Fruit fly (Drosophila melanogaster) whole organism: Measurements from ENCODE around the gene Cyp4g15.

ENCODE experiments used
- CG8478 ChIP-seq: fragments of >200 bp; optimal IDR thresholded peaks from 2 replicates; lab custom pipeline; 2018; ENCODE audit warnings: inconsistent platforms
- Dll ChIP-seq: fragments of >200 bp; optimal IDR thresholded peaks from 2 replicates; lab custom pipeline; 2017
- EcR ChIP-seq, 2 experiments: fragments of >200 bp; optimal IDR thresholded peaks; 2 replicates each; lab custom pipeline; 2017; ENCODE audit warnings: missing biosample characterization in 2 of 2, missing genetic modification characterization in 2 of 2, missing genetic modification reagents in 2 of 2
- pan ChIP-seq: fragments of >200 bp; optimal IDR thresholded peaks from 2 replicates; lab custom pipeline; 2017
- psq ChIP-seq: fragments of >200 bp; optimal IDR thresholded peaks from 2 replicates; lab custom pipeline; 2017
- usp ChIP-seq: fragments of >200 bp; optimal IDR thresholded peaks from 2 replicates; lab custom pipeline; 2017; ENCODE audit warnings: missing biosample characterization, missing genetic modification characterization, mixed read lengths

- TF ChIP-seq pan (lab: Kevin White, UChicago) (no peak), Dll (no peak), psq (lab: Kevin White, UChicago) (no peak), CG8478 (lab: Kevin White, UChicago) (no peak), usp (no peak), EcR (GFP tag; optimal IDR thresholded peaks at IDR 0.05; lab: Kevin White, UChicago) (no peak)
Measured at dm6 chrX:11427282-11427689, 49.6 kb upstream of the Cyp4g15 start.
